Worm (Caenorhabditis elegans): ENCODE results near the gene kgb-2.

DNA sequence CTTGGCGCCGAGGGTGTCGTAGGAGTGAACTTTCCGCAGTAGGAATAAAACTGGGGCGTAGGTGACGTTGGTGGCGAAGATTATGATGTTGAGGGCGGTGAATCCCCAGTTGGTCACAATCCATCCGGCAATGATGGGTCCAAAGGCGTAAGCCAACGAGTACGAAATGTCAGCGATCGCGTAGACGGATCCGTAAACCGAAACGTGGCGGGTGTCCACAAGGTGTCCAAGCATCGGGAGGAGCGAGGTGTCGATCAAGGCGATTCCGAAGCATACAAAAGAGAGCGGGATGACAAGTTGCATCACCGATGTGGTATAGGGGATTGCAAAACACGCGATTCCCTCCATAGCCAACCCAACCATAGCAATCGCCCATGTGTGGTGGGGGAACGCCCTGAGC is 12.1 kb downstream of the kgb-2 start:
- TF ChIP-seq skn-1 (tag; optimal IDR thresholded peaks at IDR 0.05) = no peak
- no peak for TF ChIP-seq pha-4 (tag; optimal IDR thresholded peaks at IDR 0.05)
- TF ChIP-seq ceh-9 (tag; optimal IDR thresholded peaks at IDR 0.05) = no peak
- TF ChIP-seq pqm-1 (tag; optimal IDR thresholded peaks at IDR 0.05) = no peak
- no peak for TF ChIP-seq nhr-11 (tag; optimal IDR thresholded peaks at IDR 0.05)
- no peak for TF ChIP-seq lin-15B (tag; optimal IDR thresholded peaks at IDR 0.05)
